Worm (Caenorhabditis elegans): Measurements from ENCODE around the gene Y82E9BR.8.

Gene Y82E9BR.8

DNA sequence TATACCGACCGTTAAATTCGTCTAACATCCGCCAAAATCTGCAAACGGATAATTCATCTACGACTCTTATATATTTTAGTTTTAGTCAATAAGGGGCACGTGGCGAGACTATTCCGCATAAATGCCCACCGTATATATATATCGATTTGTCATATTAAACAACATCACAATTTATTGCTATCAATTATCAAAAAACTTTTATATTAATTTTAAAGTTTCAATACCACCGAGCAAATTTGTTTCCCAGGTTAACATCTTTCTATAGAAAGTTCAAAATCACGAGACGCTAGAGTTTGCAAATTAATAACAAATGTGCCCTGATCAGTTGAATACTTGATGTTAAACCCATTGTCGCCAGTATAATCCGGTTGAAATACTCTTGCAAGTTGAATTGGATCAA is 10.3 kb downstream of the Y82E9BR.8 start, which contains the start of gene Y82E9BL.5:
Gene Y82E9BL.5, minus strand, starts transcription at position 101 of the 400 bp plus-strand sequence.
- TF ChIP-seq T26A8.4 (GFP tag; IDR thresholded peaks at IDR 0.05) (no peak), nhr-102 (tag; optimal IDR thresholded peaks at IDR 0.05) (no peak), egl-27 (tag; optimal IDR thresholded peaks at IDR 0.05) (no peak), nhr-11 (tag; optimal IDR thresholded peaks at IDR 0.05) (no peak), unc-130 (GFP tag; optimal IDR thresholded peaks at IDR 0.05) (no peak), set-16 (GFP tag; IDR thresholded peaks at IDR 0.05) (no peak), nhr-42 (GFP tag; IDR thresholded peaks at IDR 0.05) (no peak), ces-1 (GFP tag; optimal IDR thresholded peaks at IDR 0.05) (no peak), ama-1 (optimal IDR thresholded peaks at IDR 0.05) (no peak), attf-4 (tag; optimal IDR thresholded peaks at IDR 0.05) (no peak)

DNA sequence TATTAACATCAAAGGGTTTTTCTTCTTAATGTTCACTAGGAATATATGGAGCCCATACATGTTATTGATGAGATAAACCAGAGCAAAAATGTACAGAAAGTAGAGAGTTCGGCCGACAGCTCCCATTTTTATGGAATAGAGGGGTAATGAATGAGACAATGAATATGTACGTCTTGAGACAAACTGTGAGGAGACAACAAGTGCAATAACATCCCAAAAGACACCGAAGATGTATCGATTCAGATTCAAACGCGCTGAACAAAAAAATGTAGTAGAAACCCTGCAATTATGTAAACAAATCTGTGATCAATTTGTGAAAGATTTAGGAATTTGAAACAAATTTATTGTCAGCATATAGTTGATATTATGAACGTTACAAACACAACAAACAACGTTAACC is 10.9 kb downstream of the Y82E9BR.8 start:
- TF ChIP-seq mxl-2 (GFP tag; conservative IDR thresholded peaks at IDR 0.05), result no peak
- peak; percentile 92 for TF ChIP-seq aha-1 (tag)
- peak in 1 of 2 experiments; percentile 58 for TF ChIP-seq unc-62 (GFP tag; optimal IDR thresholded peaks at IDR 0.05 in 1 of 2)
- TF ChIP-seq unc-62 (tag; optimal IDR thresholded peaks at IDR 0.05), result no peak
- no peak for TF ChIP-seq nhr-102 (tag; optimal IDR thresholded peaks at IDR 0.05)

DNA sequence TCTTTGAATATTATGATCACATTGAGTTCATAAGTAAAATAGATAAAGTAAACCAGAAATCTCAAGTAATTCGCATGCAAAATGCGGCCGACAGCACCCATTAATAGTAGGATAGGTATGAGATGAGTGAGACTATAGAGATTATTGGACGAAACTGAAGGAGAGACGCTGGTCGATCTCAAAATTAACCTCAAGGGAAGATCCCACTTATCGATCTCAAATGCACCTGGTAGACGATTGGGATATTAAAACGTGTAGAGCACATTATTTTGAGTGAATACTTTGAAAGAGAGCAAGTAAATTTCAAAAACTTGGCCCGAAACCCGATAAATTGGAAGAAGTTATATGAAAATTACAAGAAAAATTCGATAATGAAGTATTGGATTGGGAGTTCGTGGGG is 12.2 kb downstream of the Y82E9BR.8 start, which contains the start of gene Y82E9BL.6:
Gene Y82E9BL.6, minus strand, starts transcription at position 101 of the 400 bp plus-strand sequence.
- TF ChIP-seq nhr-77 (tag; optimal IDR thresholded peaks at IDR 0.05), result no peak
- no peak for TF ChIP-seq F37D6.2 (tag; optimal IDR thresholded peaks at IDR 0.05)
- TF ChIP-seq zag-1 (tag; optimal IDR thresholded peaks at IDR 0.05), result no peak
- TF ChIP-seq dmd-6 (GFP tag; IDR thresholded peaks at IDR 0.05), result no peak
- TF ChIP-seq lin-38 (GFP tag; IDR thresholded peaks at IDR 0.05), result no peak
- no peak for TF ChIP-seq pha-4 (GFP tag; IDR thresholded peaks at IDR 0.05)
- no peak for TF ChIP-seq pha-4 (tag; optimal IDR thresholded peaks at IDR 0.05)
- TF ChIP-seq attf-4 (tag; optimal IDR thresholded peaks at IDR 0.05), result no peak
- TF ChIP-seq D1046.2 (GFP tag; IDR thresholded peaks at IDR 0.05), result no peak
- TF ChIP-seq hmg-1.1 (GFP tag; IDR thresholded peaks at IDR 0.05), result no peak
- TF ChIP-seq ztf-7 (tag; optimal IDR thresholded peaks at IDR 0.05), result no peak
- no peak for TF ChIP-seq nhr-6 (tag; optimal IDR thresholded peaks at IDR 0.05)
- no peak for TF ChIP-seq snpc-4 (tag; optimal IDR thresholded peaks at IDR 0.05)

DNA sequence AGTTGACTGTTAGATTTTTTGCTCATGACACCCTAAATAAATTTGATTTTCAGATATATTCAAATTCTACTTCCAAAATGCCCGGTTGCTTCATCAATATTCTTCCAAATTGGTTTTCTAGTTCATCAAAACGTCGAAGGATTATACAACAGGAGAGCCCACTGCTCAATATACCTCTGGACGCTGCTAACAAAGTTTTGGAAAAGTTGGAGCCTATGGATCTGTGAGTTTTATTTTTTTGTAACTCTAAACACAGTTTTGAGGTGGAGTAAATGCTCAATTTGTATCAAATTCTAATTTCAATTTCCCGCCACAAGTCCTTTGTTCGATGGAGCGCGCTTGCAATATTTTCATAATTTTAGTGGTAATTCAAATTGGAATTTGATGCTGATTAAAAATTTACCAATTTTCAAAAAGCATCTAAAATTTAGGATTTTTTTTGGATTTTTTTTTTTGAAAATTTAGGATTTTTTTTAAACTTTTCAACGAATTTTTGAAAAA is 14.9 kb downstream of the Y82E9BR.8 start, which contains the start of gene fbxa-27:
Gene fbxa-27, plus strand, starts transcription at position 51 of the 501 bp plus-strand sequence.
- TF ChIP-seq nhr-77 (tag; optimal IDR thresholded peaks at IDR 0.05) (no peak), unc-62 (GFP tag; optimal IDR thresholded peaks at IDR 0.05 in 1 of 2) (peak in 1 of 2 experiments; percentile 61), unc-62 (tag; optimal IDR thresholded peaks at IDR 0.05) (no peak), lin-29 (GFP tag; IDR thresholded peaks at IDR 0.05) (no peak), aly-2 (tag; optimal IDR thresholded peaks at IDR 0.05) (no peak)

DNA sequence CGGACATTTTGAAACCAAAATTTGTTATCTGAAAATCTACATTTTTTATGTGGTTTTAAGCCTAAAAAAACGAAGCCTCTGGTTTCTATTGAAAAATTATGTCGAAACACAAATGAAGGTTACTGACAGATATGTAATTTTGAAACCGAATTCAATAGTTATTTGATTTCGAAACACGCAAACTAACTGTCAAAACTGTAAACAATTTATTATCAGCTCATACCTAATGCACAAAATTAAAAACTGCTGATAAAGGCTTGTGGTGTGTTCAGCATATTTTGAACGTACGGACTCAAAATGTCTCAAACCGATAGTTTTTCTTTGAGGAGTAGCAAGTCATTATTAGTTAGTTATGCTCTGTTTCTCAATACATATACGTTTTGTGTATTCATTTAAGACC is 15.4 kb downstream of the Y82E9BR.8 start, which contains the start of gene fbxa-26:
Gene fbxa-26, minus strand, starts transcription at position 35 of the 400 bp plus-strand sequence.
- TF ChIP-seq nhr-28 (tag; optimal IDR thresholded peaks at IDR 0.05) (peak; percentile 35), nhr-77 (tag; optimal IDR thresholded peaks at IDR 0.05) (peak; percentile 23), nhr-10 (tag; optimal IDR thresholded peaks at IDR 0.05) (no peak), nhr-42 (GFP tag; IDR thresholded peaks at IDR 0.05) (no peak), daf-16 (GFP tag; optimal IDR thresholded peaks at IDR 0.05) (no peak), daf-16 (tag; optimal IDR thresholded peaks at IDR 0.05) (peak; percentile 94), ces-1 (GFP tag; optimal IDR thresholded peaks at IDR 0.05) (no peak), pqm-1 (tag; optimal IDR thresholded peaks at IDR 0.05) (peak; percentile 55), dve-1 (tag; optimal IDR thresholded peaks at IDR 0.05; ENCODE audit: insufficient read depth) (peak; percentile 44), php-3 (GFP tag; IDR thresholded peaks at IDR 0.05) (no peak), sdz-12 (GFP tag; optimal IDR thresholded peaks at IDR 0.05) (no peak)

Data from whole organism, L4 larva.